Worm (Caenorhabditis elegans) whole organism, young adult: ENCODE results near the gene C25E10.12.

Experiments
- F39B2.1 ChIP-seq: fragments of 200-800 bp; sonication (Bioruptor generic); IDR thresholded peaks from 2 replicates; pipeline ENCODE4 v1.3.6; 2022; ENCODE audit warnings: missing genetic modification reagents, missing genetic modification characterization, missing compliant biosample characterization
- Y56A3A.18 ChIP-seq: fragments of 200-800 bp; sonication (Bioruptor generic); IDR thresholded peaks from 2 replicates; pipeline ENCODE4 v1.3.6; 2022; ENCODE audit warnings: missing genetic modification reagents, missing genetic modification characterization, missing compliant biosample characterization
- ceh-58 ChIP-seq: fragments of 200-800 bp; sonication (Bioruptor generic); IDR thresholded peaks from 2 replicates; pipeline ENCODE4 v1.3.6; 2022; ENCODE audit warnings: missing genetic modification characterization, missing compliant biosample characterization
- ekl-4 ChIP-seq: fragments of 200-800 bp; sonication (Bioruptor generic); IDR thresholded peaks from 2 replicates; pipeline ENCODE4 v1.3.6; 2022; ENCODE audit warnings: missing genetic modification reagents, missing genetic modification characterization, missing compliant biosample characterization
- mes-4 ChIP-seq: sonication (generic microtip); optimal IDR thresholded peaks from 2 replicates; lab custom pipeline; 2016; ENCODE audit warnings: missing genotype, missing genetic modification characterization, missing compliant biosample characterization
- xnd-1 ChIP-seq: sonication (generic microtip); optimal IDR thresholded peaks from 2 replicates; lab custom pipeline; 2016; ENCODE audit warnings: missing genotype, missing genetic modification reagents, missing genetic modification characterization, missing compliant biosample characterization

DNA sequence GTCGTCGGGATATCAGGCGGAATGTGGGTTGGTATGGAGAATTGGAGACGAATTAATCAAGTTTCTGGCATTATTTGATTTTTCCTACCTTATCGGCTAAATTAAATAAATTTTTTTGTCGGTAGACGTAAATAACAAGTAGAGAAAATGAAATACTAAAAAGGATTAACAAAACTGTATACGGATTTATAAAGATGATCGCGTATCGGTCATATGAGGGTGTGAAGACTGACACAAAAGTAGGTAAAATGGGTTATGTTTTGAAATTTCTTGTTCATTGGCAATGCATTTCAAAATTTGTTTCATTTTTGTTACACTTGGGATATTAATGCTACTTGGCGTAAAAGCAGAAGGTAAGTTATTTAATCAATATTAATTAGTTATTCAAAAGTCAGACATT, 2.8 kb downstream of the C25E10.12 start, which contains the start of the genes C25E10.16 and C25E10.13:
- TF ChIP-seq F39B2.1 (GFP tag; lab: Robert Waterston, UW) (no peak), ceh-58 (GFP tag; lab: Robert Waterston, UW) (no peak), Y56A3A.18 (GFP tag; lab: Robert Waterston, UW) (no peak), mes-4 (tag; lab: Kevin White, UChicago) (no peak), xnd-1 (tag; lab: Kevin White, UChicago) (no peak), ekl-4 (GFP tag; lab: Robert Waterston, UW) (no peak)
